Worm (Caenorhabditis elegans) whole organism, L4 larva: Measurements from ENCODE around the gene T14G12.12.

Experiments
- ceh-28 ChIP-seq: fragments of 150-350 bp; optimal IDR thresholded peaks from 2 replicates; lab custom pipeline; 2014; ENCODE audit warnings: missing biosample characterization, missing genetic modification reagents, missing genetic modification characterization
- egl-27 ChIP-seq: sonication (generic microtip); optimal IDR thresholded peaks from 3 replicates; lab custom pipeline; 2017; ENCODE audit warnings: missing biosample characterization, missing genetic modification reagents, missing genetic modification characterization
- hlh-30 ChIP-seq: sonication (generic microtip); optimal IDR thresholded peaks from 2 replicates; lab custom pipeline; 2017; ENCODE audit warnings: antibody characterized with exemption, mild to moderate bottlenecking, missing genetic modification characterization, missing compliant biosample characterization; ENCODE audit not compliant: insufficient read depth
- lin-39 ChIP-seq: fragments of 150-350 bp; optimal IDR thresholded peaks from 2 replicates; lab custom pipeline; 2014; ENCODE audit warnings: missing biosample characterization, missing genetic modification reagents, missing genetic modification characterization
- nhr-10 ChIP-seq: fragments of 150-350 bp; optimal IDR thresholded peaks from 2 replicates; lab custom pipeline; 2014; ENCODE audit warnings: missing biosample characterization, missing genetic modification characterization
- set-16 ChIP-seq: fragments of 200-800 bp; sonication (Bioruptor generic); IDR thresholded peaks from 2 replicates; pipeline ENCODE4 v1.3.6; 2022; ENCODE audit warnings: missing genetic modification reagents, missing genetic modification characterization, missing compliant biosample characterization
- zag-1 ChIP-seq: fragments of 150-350 bp; optimal IDR thresholded peaks from 2 replicates; lab custom pipeline; 2014; ENCODE audit warnings: missing biosample characterization, missing genetic modification characterization
- zip-11 ChIP-seq: fragments of 200-800 bp; sonication (Bioruptor generic); IDR thresholded peaks from 2 replicates; pipeline ENCODE4 v1.3.6; 2022; ENCODE audit warnings: missing genetic modification characterization, missing compliant biosample characterization

ce11 chrX:3733732-3734131 lies 24.6 kb downstream of the T14G12.12 start, which contains the start of gene tag-18:
- TF ChIP-seq zag-1 (tag; lab: Kevin White, UChicago) (no peak), egl-27 (no peak), ceh-28 (tag; lab: Kevin White, UChicago) (no peak), hlh-30 (no peak), zip-11 (no peak), set-16 (GFP tag; lab: Robert Waterston, UW) (no peak), lin-39 (tag; lab: Kevin White, UChicago) (no peak), nhr-10 (tag; lab: Kevin White, UChicago) (no peak)
